Worm (Caenorhabditis elegans): ENCODE data around the gene K08H2.3.

DNA sequence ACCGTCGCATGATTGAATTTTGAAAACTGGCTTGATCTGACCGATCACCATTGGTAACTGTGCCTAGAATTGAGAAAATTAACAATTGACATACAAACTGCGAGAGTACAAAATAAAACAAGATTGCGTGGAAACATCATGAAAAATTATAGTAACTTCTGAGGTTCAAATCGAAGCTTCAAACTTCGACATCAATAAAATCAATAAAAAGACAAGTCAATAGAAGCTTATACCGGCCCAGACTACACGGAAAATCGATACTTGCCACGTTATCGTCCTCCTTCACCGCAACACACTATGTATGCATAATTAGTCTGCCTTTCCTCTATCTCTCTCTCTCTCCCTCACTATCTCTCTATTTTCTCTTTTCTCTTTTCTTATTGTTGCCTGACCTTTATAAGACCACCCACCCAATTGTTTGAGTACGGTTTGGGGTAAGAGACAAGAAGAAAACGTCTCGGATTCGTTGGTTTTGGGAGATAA, 10.5 kb upstream of the K08H2.3 start, which contains the start of gene skr-21:
- TF ChIP-seq ceh-44 (GFP tag; IDR thresholded peaks at IDR 0.05) (no peak), nhr-237 (tag; optimal IDR thresholded peaks at IDR 0.05) (no peak), R02D3.7 (tag; optimal IDR thresholded peaks at IDR 0.05) (no peak), ces-1 (GFP tag; optimal IDR thresholded peaks at IDR 0.05) (no peak)
